Worm (Caenorhabditis elegans) whole organism, late embryonic: Measurements from ENCODE around the gene imp-2.

Experiments used
- C08G9.2 ChIP-seq: sonication (generic microtip); optimal IDR thresholded peaks from 2 replicates; lab custom pipeline; 2016; ENCODE audit warnings: mild to moderate bottlenecking, missing genetic modification characterization, moderate library complexity, missing compliant biosample characterization
- C38D4.7 ChIP-seq: fragments of 200-800 bp; sonication (Bioruptor generic); optimal IDR thresholded peaks from 2 replicates; lab custom pipeline; 2018; ENCODE audit warnings: mild to moderate bottlenecking, missing genetic modification characterization, moderate library complexity, missing compliant biosample characterization
- F13H6.1 ChIP-seq: sonication (generic microtip); optimal IDR thresholded peaks from 2 replicates; lab custom pipeline; 2016; ENCODE audit warnings: missing genetic modification characterization, missing compliant biosample characterization
- K02D7.2 ChIP-seq: sonication (generic microtip); optimal IDR thresholded peaks from 2 replicates; lab custom pipeline; 2017; ENCODE audit warnings: mild to moderate bottlenecking, missing genetic modification characterization, missing compliant biosample characterization
- T23F11.4 ChIP-seq: fragments of 200-800 bp; sonication (Bioruptor generic); optimal IDR thresholded peaks from 2 replicates; lab custom pipeline; 2018; ENCODE audit warnings: mild to moderate bottlenecking, missing genetic modification characterization, missing compliant biosample characterization
- ahr-1 ChIP-seq: sonication (generic microtip); optimal IDR thresholded peaks from 2 replicates; lab custom pipeline; 2016; ENCODE audit warnings: missing genetic modification characterization, missing compliant biosample characterization
- ama-1 ChIP-seq: fragments of 150-350 bp; optimal IDR thresholded peaks from 2 replicates; lab custom pipeline; 2014
- ceh-19 ChIP-seq: fragments of 200-800 bp; sonication (Bioruptor generic); optimal IDR thresholded peaks from 2 replicates; lab custom pipeline; 2018; ENCODE audit warnings: mild to moderate bottlenecking, missing genetic modification characterization, missing compliant biosample characterization
- ceh-2 ChIP-seq: sonication (generic microtip); optimal IDR thresholded peaks from 2 replicates; lab custom pipeline; 2016; ENCODE audit warnings: missing genotype, missing genetic modification characterization, missing compliant biosample characterization
- ceh-22 ChIP-seq: sonication (generic microtip); optimal IDR thresholded peaks from 2 replicates; lab custom pipeline; 2017; ENCODE audit warnings: missing biosample characterization, missing genetic modification characterization
- ceh-30 ChIP-seq: fragments of 150-350 bp; optimal IDR thresholded peaks from 2 replicates; lab custom pipeline; 2014; ENCODE audit warnings: missing biosample characterization, missing genetic modification characterization
- ceh-34 ChIP-seq: sonication (generic microtip); optimal IDR thresholded peaks from 2 replicates; lab custom pipeline; 2016; ENCODE audit warnings: mild to moderate bottlenecking, missing genetic modification characterization, missing compliant biosample characterization
- ceh-48 ChIP-seq: sonication (generic microtip); optimal IDR thresholded peaks from 2 replicates; lab custom pipeline; 2016; ENCODE audit warnings: missing genetic modification characterization, inconsistent platforms, missing compliant biosample characterization
- ceh-6 ChIP-seq: fragments of 200-800 bp; sonication (Bioruptor generic); optimal IDR thresholded peaks from 2 replicates; lab custom pipeline; 2018; ENCODE audit warnings: mild to moderate bottlenecking, missing genetic modification characterization, missing compliant biosample characterization
- che-1 ChIP-seq: sonication (generic microtip); optimal IDR thresholded peaks from 2 replicates; lab custom pipeline; 2016; ENCODE audit warnings: mild to moderate bottlenecking, missing genetic modification characterization, missing compliant biosample characterization
- dmd-4 ChIP-seq: sonication (generic microtip); optimal IDR thresholded peaks from 2 replicates; lab custom pipeline; 2016; ENCODE audit warnings: borderline replicate concordance, missing genetic modification characterization, missing compliant biosample characterization
- dve-1 ChIP-seq: sonication (generic microtip); optimal IDR thresholded peaks from 2 replicates; lab custom pipeline; 2017; ENCODE audit warnings: antibody characterized with exemption, mild to moderate bottlenecking, missing genetic modification characterization, missing compliant biosample characterization
- ets-4 ChIP-seq: sonication (generic microtip); optimal IDR thresholded peaks from 2 replicates; lab custom pipeline; 2016; ENCODE audit warnings: missing genetic modification characterization, missing compliant biosample characterization
- eyg-1 ChIP-seq: sonication (generic microtip); optimal IDR thresholded peaks from 2 replicates; lab custom pipeline; 2016; ENCODE audit warnings: missing genotype, missing genetic modification characterization, missing compliant biosample characterization
- fax-1 ChIP-seq: sonication (generic microtip); optimal IDR thresholded peaks from 2 replicates; lab custom pipeline; 2016; ENCODE audit warnings: missing genotype, missing genetic modification characterization, missing compliant biosample characterization
- fkh-10 ChIP-seq: fragments of 150-350 bp; optimal IDR thresholded peaks from 2 replicates; lab custom pipeline; 2014; ENCODE audit warnings: missing biosample characterization, missing genetic modification reagents, missing genetic modification characterization
- fkh-6 ChIP-seq: sonication (generic microtip); optimal IDR thresholded peaks from 2 replicates; lab custom pipeline; 2016; ENCODE audit warnings: missing genetic modification characterization, missing compliant biosample characterization
- hlh-15 ChIP-seq: sonication (generic microtip); optimal IDR thresholded peaks from 2 replicates; lab custom pipeline; 2016; ENCODE audit warnings: missing genetic modification characterization, missing compliant biosample characterization
- hlh-30 ChIP-seq: sonication (generic microtip); optimal IDR thresholded peaks from 2 replicates; lab custom pipeline; 2017; ENCODE audit warnings: antibody characterized with exemption, missing genetic modification characterization, missing compliant biosample characterization; ENCODE audit not compliant: insufficient read depth
- hlh-6 ChIP-seq: sonication (generic microtip); optimal IDR thresholded peaks from 2 replicates; lab custom pipeline; 2016; ENCODE audit warnings: missing genotype, missing genetic modification characterization, missing compliant biosample characterization
- hlh-8 ChIP-seq: sonication (generic microtip); optimal IDR thresholded peaks from 2 replicates; lab custom pipeline; 2016; ENCODE audit warnings: missing genotype, missing genetic modification characterization, missing compliant biosample characterization
- lim-6 ChIP-seq: sonication (generic microtip); optimal IDR thresholded peaks from 2 replicates; lab custom pipeline; 2016; ENCODE audit warnings: missing genetic modification characterization, missing compliant biosample characterization
- madf-2 ChIP-seq: sonication (generic microtip); optimal IDR thresholded peaks from 2 replicates; lab custom pipeline; 2017; ENCODE audit warnings: missing genetic modification characterization, missing compliant biosample characterization
- mec-3 ChIP-seq: sonication (generic microtip); optimal IDR thresholded peaks from 2 replicates; lab custom pipeline; 2016; ENCODE audit warnings: borderline replicate concordance, missing genetic modification characterization, missing compliant biosample characterization
- nfya-1 ChIP-seq: sonication (generic microtip); optimal IDR thresholded peaks from 2 replicates; lab custom pipeline; 2017; ENCODE audit warnings: missing genetic modification characterization, mild to moderate bottlenecking, missing compliant biosample characterization, antibody characterized with exemption, moderate library complexity
- npax-4 ChIP-seq: sonication (generic microtip); optimal IDR thresholded peaks from 2 replicates; lab custom pipeline; 2016; ENCODE audit warnings: missing genetic modification characterization, missing compliant biosample characterization
- odd-2 ChIP-seq: sonication (generic microtip); optimal IDR thresholded peaks from 2 replicates; lab custom pipeline; 2017; ENCODE audit warnings: antibody characterized with exemption, mild to moderate bottlenecking, missing genetic modification characterization, missing compliant biosample characterization
- pha-4 ChIP-seq: fragments of 150-350 bp; optimal IDR thresholded peaks from 2 replicates; lab custom pipeline; 2018; ENCODE audit warnings: missing biosample characterization, missing genetic modification reagents, missing genetic modification characterization
- pqm-1 ChIP-seq: sonication (generic microtip); optimal IDR thresholded peaks from 2 replicates; lab custom pipeline; 2016; ENCODE audit warnings: missing genetic modification characterization, missing compliant biosample characterization
- pros-1 ChIP-seq: fragments of 150-350 bp; optimal IDR thresholded peaks from 2 replicates; lab custom pipeline; 2014; ENCODE audit warnings: missing biosample characterization, missing genetic modification reagents, missing genetic modification characterization
- ref-2 ChIP-seq: sonication (generic microtip); optimal IDR thresholded peaks from 2 replicates; lab custom pipeline; 2016; ENCODE audit warnings: missing genetic modification characterization, missing compliant biosample characterization
- rnt-1 ChIP-seq: sonication (generic microtip); optimal IDR thresholded peaks from 2 replicates; lab custom pipeline; 2016; ENCODE audit warnings: missing genetic modification characterization, missing compliant biosample characterization
- sox-2 ChIP-seq: fragments of 200-800 bp; sonication (Bioruptor generic); IDR thresholded peaks from 2 replicates; pipeline ENCODE4 v1.3.6; 2022; ENCODE audit warnings: missing genetic modification reagents, missing genetic modification characterization, missing compliant biosample characterization
- sox-4 ChIP-seq: sonication (generic microtip); optimal IDR thresholded peaks from 2 replicates; lab custom pipeline; 2017; ENCODE audit warnings: mild to moderate bottlenecking, missing genetic modification characterization, inconsistent platforms, missing compliant biosample characterization
- syd-9 ChIP-seq: sonication (generic microtip); optimal IDR thresholded peaks from 2 replicates; lab custom pipeline; 2016; ENCODE audit warnings: mild to moderate bottlenecking, missing genetic modification characterization, moderate library complexity, missing compliant biosample characterization
- tbx-2 ChIP-seq: sonication (generic microtip); optimal IDR thresholded peaks from 2 replicates; lab custom pipeline; 2016; ENCODE audit warnings: missing genetic modification characterization, missing compliant biosample characterization
- tbx-7 ChIP-seq: sonication (generic microtip); optimal IDR thresholded peaks from 2 replicates; lab custom pipeline; 2016; ENCODE audit warnings: missing genotype, missing genetic modification characterization, missing compliant biosample characterization
- ttx-3 ChIP-seq: sonication (generic microtip); optimal IDR thresholded peaks from 2 replicates; lab custom pipeline; 2016; ENCODE audit warnings: missing genetic modification reagents, missing genetic modification characterization, missing compliant biosample characterization
- unc-3 ChIP-seq, 2 experiments: fragments of 200-800 bp in 1 of 2; sonication (Bioruptor generic) in 1 of 2; sonication (generic microtip) in 1 of 2; conservative IDR thresholded peaks in 1 of 2; optimal IDR thresholded peaks in 1 of 2; 2 replicates each; pipeline versions ENCODE4 v1.3.6 to Lab custom; 2016 to 2022; ENCODE audit warnings: missing compliant biosample characterization in 2 of 2, missing genetic modification characterization in 2 of 2, missing genetic modification reagents in 1 of 2
- unc-42 ChIP-seq: sonication (generic microtip); optimal IDR thresholded peaks from 2 replicates; lab custom pipeline; 2016; ENCODE audit warnings: missing genotype, missing genetic modification characterization, missing compliant biosample characterization
- unc-55 ChIP-seq: sonication (generic microtip); optimal IDR thresholded peaks from 2 replicates; lab custom pipeline; 2017; ENCODE audit warnings: missing biosample characterization, missing genetic modification reagents, missing genetic modification characterization
- zip-5 ChIP-seq: sonication (generic microtip); optimal IDR thresholded peaks from 2 replicates; lab custom pipeline; 2016; ENCODE audit warnings: missing genetic modification characterization, missing compliant biosample characterization

The imp-2 gene

ce11 chrIV:11089527-11089926, 29.2 kb downstream of the imp-2 start, which contains the start of gene M7.7:
TSS of gene M7.7 (plus strand) at chrIV:11089827.
- TF ChIP-seq ceh-6 (GFP tag; lab: Kevin White, UChicago) (no peak), C38D4.7 (GFP tag; lab: Kevin White, UChicago) (no peak)

ce11 chrIV:11083609-11084008, 35.1 kb downstream of the imp-2 start, which contains the start of gene klc-1:
TSS of gene klc-1 (plus strand) at chrIV:11083735.
- no peak for TF ChIP-seq odd-2 (tag; lab: Kevin White, UChicago)
- TF ChIP-seq pqm-1 (tag; lab: Kevin White, UChicago) = no peak
- TF ChIP-seq rnt-1 = no peak
- no peak for TF ChIP-seq fkh-6 (tag; lab: Kevin White, UChicago)
- no peak for TF ChIP-seq ceh-30 (tag; lab: Kevin White, UChicago)
- no peak for TF ChIP-seq dmd-4 (tag; lab: Kevin White, UChicago)
- TF ChIP-seq ceh-34 (tag; lab: Kevin White, UChicago) = no peak
- TF ChIP-seq che-1 (tag; lab: Kevin White, UChicago) = no peak
- TF ChIP-seq sox-4 (tag; lab: Kevin White, UChicago) = no peak
- TF ChIP-seq madf-2 (tag; lab: Kevin White, UChicago) = no peak
- no peak for TF ChIP-seq zip-5 (tag; lab: Kevin White, UChicago)
- no peak for TF ChIP-seq pros-1 (tag; lab: Kevin White, UChicago)
- TF ChIP-seq C08G9.2 = no peak
- TF ChIP-seq mec-3 (tag; lab: Kevin White, UChicago) = no peak
- TF ChIP-seq fax-1 (tag; lab: Kevin White, UChicago) = no peak
- no peak for TF ChIP-seq sox-2
- no peak for TF ChIP-seq fkh-10
- no peak for TF ChIP-seq pha-4

ce11 chrIV:11082789-11083235, 35.9 kb downstream of the imp-2 start:
- TF ChIP-seq dve-1 (tag; lab: Kevin White, UChicago) (peak; percentile 83), fkh-10 (no peak), tbx-2 (tag; lab: Kevin White, UChicago) (peak; percentile 94), unc-55 (GFP tag; lab: Kevin White, UChicago) (peak; percentile 85), ttx-3 (tag; lab: Kevin White, UChicago) (no peak), pros-1 (tag; lab: Kevin White, UChicago) (peak; percentile 93), ahr-1 (tag; lab: Kevin White, UChicago) (no peak), unc-42 (peak; percentile 96), hlh-8 (tag; lab: Kevin White, UChicago) (peak; percentile 66), rnt-1 (peak; percentile 84), ets-4 (peak; percentile 75), hlh-15 (tag; lab: Kevin White, UChicago) (no peak), tbx-7 (tag; lab: Kevin White, UChicago) (no peak), ama-1 (no peak), ceh-6 (GFP tag; lab: Kevin White, UChicago) (no peak), ref-2 (peak; percentile 75), eyg-1 (tag; lab: Kevin White, UChicago) (peak; percentile 27), dmd-4 (tag; lab: Kevin White, UChicago) (no peak), K02D7.2 (tag; lab: Kevin White, UChicago) (no peak), fax-1 (tag; lab: Kevin White, UChicago) (peak; percentile 45), hlh-6 (tag; lab: Kevin White, UChicago) (peak; percentile 27), T23F11.4 (GFP tag; lab: Kevin White, UChicago) (no peak), ceh-34 (tag; lab: Kevin White, UChicago) (peak; percentile 95), zip-5 (tag; lab: Kevin White, UChicago) (no peak), unc-3 (GFP tag; conservative IDR thresholded peaks at IDR 0.05; lab: Robert Waterston, UW) (no peak), unc-3 (tag; optimal IDR thresholded peaks at IDR 0.05; lab: Kevin White, UChicago) (peak; percentile 40), hlh-30 (tag; lab: Kevin White, UChicago) (peak; percentile 97), che-1 (tag; lab: Kevin White, UChicago) (no peak), nfya-1 (peak; percentile 97), ceh-22 (tag; lab: Kevin White, UChicago) (peak; percentile 48), ceh-19 (GFP tag; lab: Kevin White, UChicago) (peak; percentile 64), npax-4 (tag; lab: Kevin White, UChicago) (no peak), lim-6 (peak; percentile 56), fkh-6 (tag; lab: Kevin White, UChicago) (peak; percentile 24), syd-9 (tag; lab: Kevin White, UChicago) (peak; percentile 67), C08G9.2 (peak; percentile 40), F13H6.1 (tag; lab: Kevin White, UChicago) (peak; percentile 42), ceh-48 (tag; lab: Kevin White, UChicago) (peak; percentile 91), ceh-2 (tag; lab: Kevin White, UChicago) (peak; percentile 81), ceh-30 (tag; lab: Kevin White, UChicago) (peak; percentile 79)
